Fruit fly (Drosophila melanogaster) whole organism, embryonic: ENCODE data around the gene CstF50.

ENCODE experiments used
- Abd-B ChIP-seq: fragments of 200-800 bp; sonication (Bioruptor generic); optimal IDR thresholded peaks from 2 replicates; lab custom pipeline; 2018; ENCODE audit warnings: missing biosample characterization, mild to moderate bottlenecking, missing genetic modification characterization, moderate library complexity
- Atf6 ChIP-seq: fragments of 200-800 bp; sonication (Bioruptor generic); IDR thresholded peaks from 2 replicates; pipeline ENCODE4 v1.3.6; 2022; ENCODE audit warnings: missing biosample characterization, missing genetic modification characterization
- BEAF-32 ChIP-seq: fragments of 200-800 bp; sonication (Bioruptor generic); optimal IDR thresholded peaks from 3 replicates; lab custom pipeline; 2017; ENCODE audit warnings: missing biosample characterization, missing genetic modification characterization, mild to moderate bottlenecking, moderate library complexity, missing genetic modification reagents
- Bgb ChIP-seq: fragments of 200-800 bp; sonication (Bioruptor generic); IDR thresholded peaks from 2 replicates; pipeline ENCODE4 v1.3.6; 2022; ENCODE audit warnings: missing biosample characterization, missing genetic modification characterization; ENCODE audit not compliant: partially characterized antibody
- Blimp-1 ChIP-seq: fragments of 200-800 bp; sonication (Bioruptor generic); optimal IDR thresholded peaks from 3 replicates; lab custom pipeline; 2018; ENCODE audit warnings: missing biosample characterization, missing genetic modification characterization, mild to moderate bottlenecking, moderate library complexity, missing genetic modification reagents
- CG10267 ChIP-seq: fragments of 200-800 bp; sonication (Bioruptor generic); optimal IDR thresholded peaks from 2 replicates; lab custom pipeline; 2018; ENCODE audit warnings: missing biosample characterization, mild to moderate bottlenecking, missing genetic modification characterization, moderate library complexity
- CG10462 ChIP-seq: fragments of 200-800 bp; sonication (Bioruptor generic); optimal IDR thresholded peaks from 2 replicates; lab custom pipeline; 2016; ENCODE audit warnings: missing biosample characterization, missing genetic modification characterization
- CG12071 ChIP-seq: fragments of 200-800 bp; sonication (Bioruptor generic); optimal IDR thresholded peaks from 3 replicates; lab custom pipeline; 2018; ENCODE audit warnings: missing biosample characterization, mild to moderate bottlenecking, missing genetic modification characterization
- CG12155 ChIP-seq: fragments of 200-800 bp; sonication (Bioruptor generic); optimal IDR thresholded peaks from 3 replicates; lab custom pipeline; 2016; ENCODE audit warnings: missing biosample characterization, missing genetic modification characterization
- CG13624 ChIP-seq: fragments of 200-800 bp; sonication (Bioruptor generic); optimal IDR thresholded peaks from 2 replicates; lab custom pipeline; 2016; ENCODE audit warnings: missing biosample characterization, missing genetic modification characterization
- CG15601 ChIP-seq: fragments of 200-800 bp; sonication (Bioruptor generic); optimal IDR thresholded peaks from 3 replicates; lab custom pipeline; 2019; ENCODE audit warnings: missing biosample characterization, mild to moderate bottlenecking, missing genetic modification characterization, moderate library complexity
- CG18764 ChIP-seq: fragments of 200-800 bp; sonication (Bioruptor generic); optimal IDR thresholded peaks from 3 replicates; lab custom pipeline; 2016; ENCODE audit warnings: missing biosample characterization, missing genetic modification characterization
- CG2120 ChIP-seq: fragments of 200-800 bp; sonication (Bioruptor generic); optimal IDR thresholded peaks from 3 replicates; lab custom pipeline; 2016; ENCODE audit warnings: missing biosample characterization, missing genetic modification characterization
- CG2129 ChIP-seq: fragments of 200-800 bp; sonication (Bioruptor generic); IDR thresholded peaks from 2 replicates; pipeline ENCODE4 v1.3.6; 2022; ENCODE audit warnings: missing biosample characterization, missing genetic modification characterization; ENCODE audit not compliant: partially characterized antibody
- CG30020 ChIP-seq: fragments of 200-800 bp; optimal IDR thresholded peaks from 2 replicates; lab custom pipeline; 2019; ENCODE audit warnings: missing biosample characterization, mild to moderate bottlenecking, missing genetic modification characterization, moderate library complexity
- CG31441 ChIP-seq: fragments of 200-800 bp; sonication (Bioruptor generic); IDR thresholded peaks from 2 replicates; pipeline ENCODE4 v1.3.6; 2022; ENCODE audit warnings: missing biosample characterization, missing genetic modification characterization
- CG3281 ChIP-seq: fragments of 200-800 bp; sonication (Bioruptor generic); optimal IDR thresholded peaks from 3 replicates; lab custom pipeline; 2017; ENCODE audit warnings: missing biosample characterization, mild to moderate bottlenecking, missing genetic modification characterization
- CG3838 ChIP-seq: fragments of 200-800 bp; sonication (Bioruptor generic); optimal IDR thresholded peaks from 3 replicates; lab custom pipeline; 2016; ENCODE audit warnings: missing biosample characterization, missing genetic modification characterization
- CG3995 ChIP-seq: fragments of 200-800 bp; sonication (Bioruptor generic); optimal IDR thresholded peaks from 3 replicates; lab custom pipeline; 2016; ENCODE audit warnings: missing biosample characterization, missing genetic modification characterization
- CG7963 ChIP-seq: fragments of 200-800 bp; sonication (Bioruptor generic); IDR thresholded peaks from 3 replicates; pipeline ENCODE4 v1.3.6; 2022; ENCODE audit warnings: missing biosample characterization, missing genetic modification characterization; ENCODE audit not compliant: partially characterized antibody
- CG8924 ChIP-seq: fragments of 200-800 bp; optimal IDR thresholded peaks from 3 replicates; lab custom pipeline; 2019; ENCODE audit warnings: missing biosample characterization, mild to moderate bottlenecking, missing genetic modification characterization, moderate library complexity
- CG9727 ChIP-seq: fragments of 200-800 bp; sonication (Bioruptor generic); optimal IDR thresholded peaks from 3 replicates; lab custom pipeline; 2017; ENCODE audit warnings: missing biosample characterization, mild to moderate bottlenecking, missing genetic modification characterization
- CG9932 ChIP-seq: fragments of 200-800 bp; sonication (Bioruptor generic); IDR thresholded peaks from 2 replicates; pipeline ENCODE4 v1.3.6; 2022; ENCODE audit warnings: missing biosample characterization, missing genetic modification characterization
- Dref ChIP-seq: fragments of 200-800 bp; sonication (Bioruptor generic); IDR thresholded peaks from 2 replicates; pipeline ENCODE4 v1.3.6; 2022; ENCODE audit warnings: missing biosample characterization, missing genetic modification characterization
- Gug ChIP-seq: fragments of 200-800 bp; sonication (Bioruptor generic); IDR thresholded peaks from 4 replicates; pipeline ENCODE4 v1.3.6; 2022; ENCODE audit warnings: missing biosample characterization, missing genetic modification characterization
- Kr ChIP-seq: fragments of 200-800 bp; sonication (Bioruptor generic); optimal IDR thresholded peaks from 2 replicates; lab custom pipeline; 2017; ENCODE audit warnings: missing biosample characterization, mild to moderate bottlenecking, missing genetic modification characterization
- Lhr ChIP-seq: fragments of 200-800 bp; sonication (Bioruptor generic); optimal IDR thresholded peaks from 3 replicates; lab custom pipeline; 2017; ENCODE audit warnings: mild to moderate bottlenecking, missing biosample characterization, missing genetic modification reagents, missing genetic modification characterization
- MBD-R2 ChIP-seq: fragments of 200-800 bp; sonication (Bioruptor generic); IDR thresholded peaks from 2 replicates; pipeline ENCODE4 v1.3.6; 2022; ENCODE audit warnings: missing biosample characterization, missing genetic modification characterization
- PHDP ChIP-seq: fragments of 200-800 bp; sonication (Bioruptor generic); optimal IDR thresholded peaks from 3 replicates; lab custom pipeline; 2018; ENCODE audit warnings: missing biosample characterization, mild to moderate bottlenecking, missing genetic modification characterization, moderate library complexity
- Pdp1 ChIP-seq, 2 experiments: fragments of 200-800 bp; sonication (Bioruptor generic); optimal IDR thresholded peaks; 3 replicates each; lab custom pipeline; 2016; ENCODE audit warnings: missing biosample characterization in 2 of 2, missing genetic modification characterization in 2 of 2, mild to moderate bottlenecking in 1 of 2, moderate library complexity in 1 of 2
- Rfx ChIP-seq: fragments of 200-800 bp; sonication (Bioruptor generic); IDR thresholded peaks from 2 replicates; pipeline ENCODE4 v1.3.6; 2022; ENCODE audit warnings: missing biosample characterization, missing genetic modification characterization
- ase ChIP-seq: fragments of 200-800 bp; sonication (Bioruptor generic); IDR thresholded peaks from 3 replicates; pipeline ENCODE4 v1.3.6; 2022; ENCODE audit warnings: missing biosample characterization, missing genetic modification characterization
- bbx ChIP-seq: fragments of 200-800 bp; sonication (Bioruptor generic); IDR thresholded peaks from 2 replicates; pipeline ENCODE4 v1.3.6; 2022; ENCODE audit warnings: missing biosample characterization, missing genetic modification characterization; ENCODE audit not compliant: partially characterized antibody
- crp ChIP-seq, 2 experiments: fragments of 200-800 bp; sonication (Bioruptor generic); optimal IDR thresholded peaks; 2 replicates in 1 of 2; 3 replicates in 1 of 2; lab custom pipeline; 2017; ENCODE audit warnings: missing biosample characterization in 2 of 2, missing genetic modification characterization in 2 of 2, mild to moderate bottlenecking in 1 of 2, moderate library complexity in 1 of 2
- ftz-f1 ChIP-seq: fragments of 200-800 bp; sonication (Bioruptor generic); optimal IDR thresholded peaks from 2 replicates; lab custom pipeline; 2016; ENCODE audit warnings: missing biosample characterization, missing genetic modification characterization
- grau ChIP-seq: fragments of 200-800 bp; optimal IDR thresholded peaks from 3 replicates; lab custom pipeline; 2019; ENCODE audit warnings: missing biosample characterization, mild to moderate bottlenecking, missing genetic modification characterization, moderate library complexity
- hb ChIP-seq: fragments of 200-800 bp; sonication (Bioruptor generic); IDR thresholded peaks from 3 replicates; pipeline ENCODE4 v1.3.6; 2022; ENCODE audit warnings: missing biosample characterization, missing genetic modification characterization; ENCODE audit not compliant: partially characterized antibody
- hkb ChIP-seq, 2 experiments: fragments of 200-800 bp in 1 of 2; fragments of >200 bp in 1 of 2; sonication (Bioruptor generic) in 1 of 2; IDR thresholded peaks in 1 of 2; optimal IDR thresholded peaks in 1 of 2; 2 replicates each; pipeline versions ENCODE4 v1.3.6 to Lab custom; 2017 to 2022; ENCODE audit warnings: missing biosample characterization in 1 of 2, missing genetic modification characterization in 1 of 2
- knrl ChIP-seq: fragments of 200-800 bp; sonication (Bioruptor generic); IDR thresholded peaks from 3 replicates; pipeline ENCODE4 v1.3.6; 2022; ENCODE audit warnings: missing biosample characterization, missing genetic modification characterization; ENCODE audit not compliant: partially characterized antibody
- lab ChIP-seq: fragments of 200-800 bp; sonication (Bioruptor generic); optimal IDR thresholded peaks from 3 replicates; lab custom pipeline; 2017; ENCODE audit warnings: missing biosample characterization, missing genetic modification characterization, mild to moderate bottlenecking, moderate library complexity, missing genetic modification reagents
- lola ChIP-seq, 3 experiments: fragments of >200 bp in 2 of 3; fragments of 200-800 bp in 1 of 3; sonication (Bioruptor generic) in 1 of 3; optimal IDR thresholded peaks; 2 replicates each; lab custom pipeline; 2017 to 2019; ENCODE audit warnings: missing biosample characterization in 3 of 3, missing genetic modification characterization in 3 of 3, mild to moderate bottlenecking in 1 of 3, moderate library complexity in 1 of 3
- pho ChIP-seq: fragments of 200-800 bp; sonication (Bioruptor generic); optimal IDR thresholded peaks from 2 replicates; lab custom pipeline; 2016; ENCODE audit warnings: missing biosample characterization, missing genetic modification characterization
- phol ChIP-seq: fragments of 200-800 bp; sonication (Bioruptor generic); optimal IDR thresholded peaks from 3 replicates; lab custom pipeline; 2018; ENCODE audit warnings: missing biosample characterization, mild to moderate bottlenecking, missing genetic modification characterization, moderate library complexity
- pzg ChIP-seq: fragments of 200-800 bp; sonication (Bioruptor generic); optimal IDR thresholded peaks from 3 replicates; lab custom pipeline; 2018; ENCODE audit warnings: missing biosample characterization, mild to moderate bottlenecking, missing genetic modification characterization, moderate library complexity
- stc ChIP-seq: fragments of 200-800 bp; sonication (Bioruptor generic); IDR thresholded peaks from 2 replicates; pipeline ENCODE4 v1.3.6; 2022; ENCODE audit warnings: missing biosample characterization, missing genetic modification characterization
- stwl ChIP-seq: fragments of 200-800 bp; sonication (Bioruptor generic); optimal IDR thresholded peaks from 3 replicates; lab custom pipeline; 2018; ENCODE audit warnings: missing biosample characterization, mild to moderate bottlenecking, missing genetic modification characterization, moderate library complexity

The CstF50 gene

DNA sequence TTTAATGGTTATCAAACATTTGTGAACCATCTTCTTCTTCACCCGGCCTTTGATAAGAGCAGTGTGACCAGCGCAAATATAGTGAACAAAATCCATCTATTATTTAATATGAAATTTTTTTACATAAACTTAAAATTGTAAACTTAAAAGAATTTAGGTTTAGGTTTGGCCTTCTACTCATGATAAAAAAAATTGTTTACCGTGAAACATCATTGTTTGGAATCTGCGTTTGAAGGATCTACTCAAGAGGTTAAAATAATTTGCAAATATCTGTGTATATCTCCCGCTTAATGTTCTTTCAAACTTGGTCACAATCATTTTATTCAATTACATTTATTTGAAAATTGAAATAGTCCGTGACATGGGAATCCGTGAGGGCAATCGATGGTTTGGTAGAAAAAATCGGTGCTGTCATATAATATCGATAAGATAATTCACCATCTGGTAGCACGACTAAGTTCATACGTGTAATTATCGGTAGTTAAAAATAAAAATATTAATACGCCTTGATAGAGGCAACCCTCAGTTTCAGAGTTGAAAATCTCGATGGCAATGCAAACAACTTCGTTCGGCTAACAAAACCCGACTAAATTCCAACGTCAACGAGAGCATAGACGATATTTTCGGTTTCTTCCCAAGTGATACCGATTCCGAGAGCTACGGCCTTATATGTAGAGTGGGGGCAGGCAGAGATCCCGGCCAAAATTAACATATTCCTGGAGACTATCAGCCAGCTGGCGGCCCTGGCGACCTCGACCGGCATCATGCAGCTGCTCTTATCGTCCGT lies 35.2 kb upstream of the CstF50 start, which contains the start of the genes betaGlu and sip3 (continued):
- no peak for TF ChIP-seq stc (GFP tag; lab: Robert Waterston, UW)
- TF ChIP-seq PHDP, result peak; percentile 3
- peak; percentile 11 for TF ChIP-seq CG18764
- peak; percentile 34 for TF ChIP-seq phol (tag; lab: Kevin White, UChicago)
- TF ChIP-seq Lhr, result no peak
- no peak for TF ChIP-seq Atf6 (GFP tag; lab: Robert Waterston, UW)
- TF ChIP-seq Kr (GFP tag; lab: Kevin White, UChicago), result no peak
- peak; percentile 13 for TF ChIP-seq CG12155 (GFP tag; lab: Kevin White, UChicago)
- peak in 1 of 2 experiments; percentile 48 for TF ChIP-seq crp (GFP tag; optimal IDR thresholded peaks at IDR 0.05; lab: Kevin White, UChicago)
- peak; percentile 39 for TF ChIP-seq CG2120 (GFP tag; lab: Kevin White, UChicago)
- peak; percentile 3 for TF ChIP-seq CG13624
- peak; percentile 48; the same call in 1 of the 2 replicates for TF ChIP-seq CG9932 (GFP tag; lab: Robert Waterston, UW)
- peak; percentile 92 for TF ChIP-seq bbx (GFP tag; lab: Robert Waterston, UW)
- TF ChIP-seq CG10462 (GFP tag; lab: Kevin White, UChicago), result no peak
- peak; percentile 87 for TF ChIP-seq CG3995
- TF ChIP-seq CG15601 (tag; lab: Kevin White, UChicago), result peak; percentile 42
- TF ChIP-seq ftz-f1 (GFP tag; lab: Kevin White, UChicago), result peak; percentile 8
- TF ChIP-seq Gug (GFP tag; lab: Robert Waterston, UW), result no peak
- peak; percentile 72 for TF ChIP-seq pzg (GFP tag; lab: Kevin White, UChicago)
- peak; percentile 92 for TF ChIP-seq Bgb (GFP tag; lab: Robert Waterston, UW)
- peak; percentile 20 for TF ChIP-seq CG9727 (GFP tag; lab: Kevin White, UChicago)
- TF ChIP-seq CG12071, result no peak
- peak; percentile 93 for TF ChIP-seq knrl
- TF ChIP-seq CG31441 (GFP tag; lab: Robert Waterston, UW), result peak; percentile 22; the same call in 1 of the 2 replicates
- TF ChIP-seq MBD-R2 (GFP tag; lab: Robert Waterston, UW), result peak; percentile 32
- TF ChIP-seq hb (GFP tag; lab: Robert Waterston, UW), result peak; percentile 90
- TF ChIP-seq CG8924 (tag; lab: Kevin White, UChicago), result peak; percentile 25
- TF ChIP-seq hkb (optimal IDR thresholded peaks at IDR 0.05; lab: Kevin White, UChicago), result no peak
- no peak for TF ChIP-seq hkb (GFP tag; IDR thresholded peaks at IDR 0.05; lab: Robert Waterston, UW)
- peak; percentile 37 for TF ChIP-seq CG10267 (tag; lab: Kevin White, UChicago)
- peak in 1 of 3 experiments; percentile 46 for TF ChIP-seq lola (GFP tag; optimal IDR thresholded peaks at IDR 0.05; lab: Kevin White, UChicago)
- TF ChIP-seq CG2129, result peak; percentile 62
- no peak for TF ChIP-seq Blimp-1
- TF ChIP-seq CG3281 (GFP tag; lab: Kevin White, UChicago), result no peak
- TF ChIP-seq BEAF-32 (GFP tag; lab: Kevin White, UChicago), result peak; percentile 93
- TF ChIP-seq grau (tag; lab: Kevin White, UChicago), result peak; percentile 25
- peak; percentile 91 for TF ChIP-seq CG7963 (GFP tag; lab: Robert Waterston, UW)
- TF ChIP-seq Abd-B, result peak; percentile 44
- TF ChIP-seq Dref (GFP tag; lab: Robert Waterston, UW), result peak; percentile 91
- TF ChIP-seq lab (GFP tag; lab: Kevin White, UChicago), result no peak
- no peak for TF ChIP-seq CG3838
- TF ChIP-seq pho (GFP tag; lab: Kevin White, UChicago), result peak; percentile 14
- no peak for TF ChIP-seq ase
- TF ChIP-seq Rfx (GFP tag; lab: Robert Waterston, UW), result peak; percentile 27; the same call in 1 of the 2 replicates
- TF ChIP-seq CG30020, result peak; percentile 47
- peak in 1 of 2 experiments; percentile 80 for TF ChIP-seq Pdp1 (GFP tag; optimal IDR thresholded peaks at IDR 0.05; lab: Kevin White, UChicago)
- peak; percentile 49 for TF ChIP-seq stwl (tag; lab: Kevin White, UChicago)
